Worm (Caenorhabditis elegans): ENCODE measurements around the gene ZK418.10.
A peak's percentile ranks its signal among the peaks of the same experiment; 100 is the strongest.

DNA sequence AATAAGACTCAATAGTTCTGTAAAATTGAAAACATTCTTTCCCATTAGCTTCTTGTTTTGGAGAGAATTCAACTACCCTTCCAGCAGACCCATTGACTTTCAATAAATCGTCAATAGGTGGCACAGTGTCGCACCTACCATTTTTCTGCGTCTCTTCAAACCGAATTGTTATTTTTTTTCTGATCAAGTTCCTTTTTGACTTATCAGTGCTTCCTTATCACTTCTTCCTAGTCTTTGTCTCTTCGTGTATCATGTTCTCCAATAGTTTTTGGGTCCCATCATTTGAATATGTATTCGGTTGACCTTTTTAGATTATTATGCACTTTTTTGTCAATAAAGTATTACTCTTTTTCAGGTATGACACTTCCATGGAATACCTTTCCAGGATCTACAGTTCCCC, 17.5 kb upstream of the ZK418.10 start, which contains the start of gene odd-1:
- TF ChIP-seq hlh-15 (tag; optimal IDR thresholded peaks at IDR 0.05) (no peak), F13H6.1 (tag; optimal IDR thresholded peaks at IDR 0.05) (no peak), elt-2 (tag; optimal IDR thresholded peaks at IDR 0.05) (peak; percentile 85), nhr-11 (tag; optimal IDR thresholded peaks at IDR 0.05) (no peak), pax-1 (tag; optimal IDR thresholded peaks at IDR 0.05) (no peak), fkh-6 (tag; optimal IDR thresholded peaks at IDR 0.05) (no peak), pha-4 (tag; optimal IDR thresholded peaks at IDR 0.05) (no peak), lin-11 (tag; optimal IDR thresholded peaks at IDR 0.05) (no peak), dve-1 (tag; optimal IDR thresholded peaks at IDR 0.05) (no peak)
